Worm (Caenorhabditis elegans) whole organism, early embryonic: ENCODE data around the gene upb-1.

Source experiments
- B0310.2 ChIP-seq: sonication (generic microtip); optimal IDR thresholded peaks from 2 replicates; lab custom pipeline; 2016; ENCODE audit warnings: mild to moderate bottlenecking, missing genetic modification characterization, missing compliant biosample characterization
- F13C5.2 ChIP-seq: sonication (generic microtip); optimal IDR thresholded peaks from 2 replicates; lab custom pipeline; 2017; ENCODE audit warnings: mild to moderate bottlenecking, missing genetic modification characterization, inconsistent platforms, missing compliant biosample characterization
- aly-1 ChIP-seq: sonication (generic microtip); optimal IDR thresholded peaks from 2 replicates; lab custom pipeline; 2016; ENCODE audit warnings: missing genetic modification characterization, missing compliant biosample characterization
- ama-1 ChIP-seq: fragments of 150-350 bp; optimal IDR thresholded peaks from 2 replicates; lab custom pipeline; 2014
- ceh-13 ChIP-seq: fragments of 200-800 bp; sonication (Bioruptor generic); optimal IDR thresholded peaks from 2 replicates; lab custom pipeline; 2018; ENCODE audit warnings: mild to moderate bottlenecking, missing genetic modification characterization, missing compliant biosample characterization
- ceh-36 ChIP-seq: sonication (generic microtip); optimal IDR thresholded peaks from 2 replicates; lab custom pipeline; 2016; ENCODE audit warnings: missing genetic modification characterization, inconsistent platforms, missing compliant biosample characterization
- ets-7 ChIP-seq: sonication (generic microtip); optimal IDR thresholded peaks from 2 replicates; lab custom pipeline; 2016; ENCODE audit warnings: missing genotype, missing genetic modification characterization, missing compliant biosample characterization
- flt-1 ChIP-seq: fragments of 200-800 bp; sonication (Bioruptor generic); IDR thresholded peaks from 2 replicates; pipeline ENCODE4 v1.3.6; 2022; ENCODE audit warnings: missing genetic modification characterization, missing compliant biosample characterization
- hmbx-1 ChIP-seq: sonication (generic microtip); optimal IDR thresholded peaks from 2 replicates; lab custom pipeline; 2016; ENCODE audit warnings: mild to moderate bottlenecking, missing genetic modification characterization, missing compliant biosample characterization
- hmg-4 ChIP-seq: fragments of 200-800 bp; sonication (Bioruptor generic); optimal IDR thresholded peaks from 2 replicates; lab custom pipeline; 2018; ENCODE audit warnings: mild to moderate bottlenecking, missing genetic modification characterization, missing compliant biosample characterization
- hnd-1 ChIP-seq: sonication (generic microtip); optimal IDR thresholded peaks from 2 replicates; lab custom pipeline; 2016; ENCODE audit warnings: missing genetic modification characterization, missing compliant biosample characterization
- pes-1 ChIP-seq: fragments of 200-800 bp; sonication (Bioruptor generic); IDR thresholded peaks from 2 replicates; pipeline ENCODE4 v1.3.6; 2022; ENCODE audit warnings: missing genetic modification reagents, missing genetic modification characterization, missing compliant biosample characterization
- scrt-1 ChIP-seq: fragments of 200-800 bp; sonication (Bioruptor generic); IDR thresholded peaks from 2 replicates; pipeline ENCODE4 v1.3.6; 2022; ENCODE audit warnings: missing genetic modification characterization, missing compliant biosample characterization
- sea-1 ChIP-seq: fragments of 200-800 bp; sonication (Bioruptor generic); conservative IDR thresholded peaks from 2 replicates; pipeline ENCODE4 v1.3.6; 2022; ENCODE audit warnings: missing genetic modification characterization, missing compliant biosample characterization
- tbx-11 ChIP-seq: fragments of 200-800 bp; sonication (Bioruptor generic); IDR thresholded peaks from 2 replicates; pipeline ENCODE4 v1.3.6; 2022; ENCODE audit warnings: missing genetic modification characterization, missing compliant biosample characterization
- tbx-37 ChIP-seq: fragments of 200-800 bp; sonication (Bioruptor generic); conservative IDR thresholded peaks from 2 replicates; pipeline ENCODE4 v1.3.6; 2022; ENCODE audit warnings: missing genetic modification reagents, missing genetic modification characterization, missing compliant biosample characterization
- tra-4 ChIP-seq: sonication (generic microtip); optimal IDR thresholded peaks from 2 replicates; lab custom pipeline; 2017; ENCODE audit warnings: missing genetic modification characterization, missing compliant biosample characterization

upb-1 gene

DNA sequence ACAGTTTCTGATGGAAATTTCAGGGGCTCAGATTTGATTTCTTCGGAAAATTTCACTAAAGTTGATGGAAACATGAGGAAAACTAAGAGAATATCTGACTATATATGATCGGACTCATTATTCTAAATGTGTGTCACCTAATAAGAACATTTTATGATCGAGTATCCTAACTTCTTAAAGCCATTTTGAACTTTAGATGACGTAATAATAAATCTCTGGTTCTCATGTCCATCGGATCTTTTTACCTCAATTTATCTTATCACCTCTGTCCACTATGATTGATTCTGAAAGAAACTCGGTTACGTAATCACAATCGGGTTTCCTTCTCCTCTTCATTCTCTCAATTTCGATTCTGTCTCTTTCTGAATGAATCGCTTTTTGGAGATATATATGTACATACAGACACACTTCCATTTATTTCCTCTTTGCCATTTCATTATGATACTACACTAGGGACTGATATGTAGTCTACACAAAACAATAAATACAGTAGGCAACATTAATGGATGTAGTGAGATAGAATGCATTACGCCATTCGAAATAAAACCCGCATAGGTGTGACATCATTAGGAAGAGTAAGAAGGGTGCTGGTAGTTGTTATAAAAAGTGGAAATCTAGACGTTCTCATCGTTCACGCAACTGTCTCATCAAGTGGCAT, 32.5 kb downstream of the upb-1 start:
- TF ChIP-seq F13C5.2 (tag; lab: Kevin White, UChicago) (no peak), tbx-37 (GFP tag; lab: Robert Waterston, UW) (no peak), hnd-1 (no peak), flt-1 (no peak), pes-1 (no peak), hmg-4 (GFP tag; lab: Kevin White, UChicago) (no peak)

DNA sequence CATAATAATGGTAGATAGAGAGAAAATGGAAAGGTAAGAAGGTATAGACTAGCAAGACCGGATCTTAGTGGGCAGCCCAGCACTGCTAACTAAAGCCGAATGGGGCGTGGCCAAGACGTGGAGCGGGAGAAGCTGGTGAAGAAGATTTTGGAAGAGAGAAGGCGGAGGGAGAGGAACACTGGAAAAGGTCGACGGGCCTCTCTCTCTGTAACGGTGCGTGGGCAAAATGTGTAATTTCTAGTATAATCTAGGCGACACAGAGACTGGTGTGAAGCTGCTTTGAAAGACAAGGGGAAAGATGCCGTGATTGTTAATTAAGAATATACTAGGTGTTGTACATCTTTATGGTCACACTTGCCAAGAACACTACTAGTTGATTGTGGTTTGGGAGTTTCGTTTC, 33.9 kb downstream of the upb-1 start, which contains the start of gene F13H8.5:
TSS of gene F13H8.5 (minus strand) at position 101 of the 400 bp plus-strand sequence.
- TF ChIP-seq hnd-1, result no peak
- no peak for TF ChIP-seq ama-1 (lab: Kevin White, UChicago)
- TF ChIP-seq tbx-11, result no peak
- no peak for TF ChIP-seq ceh-13 (GFP tag; lab: Kevin White, UChicago)
- TF ChIP-seq hmbx-1 (tag; lab: Kevin White, UChicago), result no peak
- TF ChIP-seq F13C5.2 (tag; lab: Kevin White, UChicago), result no peak
- TF ChIP-seq tra-4 (tag; lab: Kevin White, UChicago), result no peak
- no peak for TF ChIP-seq hmg-4 (GFP tag; lab: Kevin White, UChicago)
- TF ChIP-seq ets-7, result no peak
- no peak for TF ChIP-seq scrt-1 (GFP tag; lab: Robert Waterston, UW)
- TF ChIP-seq ceh-36 (tag; lab: Kevin White, UChicago), result no peak
- no peak for TF ChIP-seq flt-1
- no peak for TF ChIP-seq pes-1

DNA sequence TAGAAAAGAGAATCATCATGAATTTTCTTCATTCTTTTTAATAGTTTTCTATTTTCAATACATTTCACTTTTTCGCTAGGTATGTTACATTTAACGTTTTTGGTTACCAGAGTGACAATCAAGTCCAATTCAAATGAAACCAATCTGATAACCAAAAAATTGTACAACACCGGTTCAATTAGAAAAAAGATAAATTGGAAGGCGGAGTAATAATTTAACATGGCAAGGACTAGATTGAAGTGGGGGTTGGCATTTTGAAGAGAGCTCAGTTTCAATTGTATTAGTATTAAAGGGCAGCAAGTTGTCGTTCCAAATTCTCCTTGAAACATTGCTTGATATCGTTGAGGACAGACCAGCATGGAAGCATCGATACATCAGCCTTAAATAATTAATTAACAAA, 37.2 kb downstream of the upb-1 start:
- TF ChIP-seq B0310.2 (tag; lab: Kevin White, UChicago) (no peak), ceh-36 (tag; lab: Kevin White, UChicago) (no peak), ama-1 (lab: Kevin White, UChicago) (no peak), sea-1 (GFP tag; lab: Robert Waterston, UW) (no peak), F13C5.2 (tag; lab: Kevin White, UChicago) (no peak), scrt-1 (GFP tag; lab: Robert Waterston, UW) (no peak), ceh-13 (GFP tag; lab: Kevin White, UChicago) (no peak)

DNA sequence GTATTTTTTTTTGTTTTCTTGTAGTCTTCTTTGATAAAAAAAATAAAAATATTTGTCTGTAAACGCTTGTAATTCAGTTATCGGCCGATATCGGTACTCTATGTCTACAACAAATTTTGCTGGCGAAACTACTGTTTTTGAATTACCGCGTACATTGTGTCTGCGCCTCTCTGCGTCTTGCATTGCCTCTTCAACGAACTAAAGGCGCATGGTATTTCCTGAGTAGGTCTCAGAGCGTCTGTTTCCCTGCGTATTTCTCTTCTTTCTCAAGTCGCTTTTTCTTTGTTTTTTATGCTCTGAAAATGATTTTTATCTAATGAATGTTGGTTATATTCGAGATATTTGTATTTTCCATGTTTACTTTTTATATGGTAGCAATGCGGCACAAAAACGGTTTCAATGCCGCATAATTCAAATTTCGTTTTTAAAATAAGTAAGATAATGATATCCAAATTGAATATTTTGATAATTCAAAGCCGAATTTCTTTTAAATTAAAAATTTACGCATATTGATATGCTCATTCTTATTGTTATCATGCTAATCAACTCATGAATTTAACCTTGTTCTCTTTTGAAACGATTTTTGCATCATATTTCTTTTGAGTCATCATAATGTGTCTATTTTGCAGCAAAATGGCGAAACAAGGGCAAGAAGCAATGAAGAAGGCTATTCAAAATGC, 39.0 kb downstream of the upb-1 start, which contains the start of gene phb-2:
TSS of gene phb-2 (plus strand) at position 630 of the 680 bp plus-strand sequence.
- no peak for TF ChIP-seq ceh-36 (tag; lab: Kevin White, UChicago)
- TF ChIP-seq flt-1, result no peak
- TF ChIP-seq hnd-1, result no peak
- peak; percentile 7 for TF ChIP-seq aly-1
- peak; percentile 39 for TF ChIP-seq F13C5.2 (tag; lab: Kevin White, UChicago)
- no peak for TF ChIP-seq B0310.2 (tag; lab: Kevin White, UChicago)
- TF ChIP-seq sea-1 (GFP tag; lab: Robert Waterston, UW), result no peak

DNA sequence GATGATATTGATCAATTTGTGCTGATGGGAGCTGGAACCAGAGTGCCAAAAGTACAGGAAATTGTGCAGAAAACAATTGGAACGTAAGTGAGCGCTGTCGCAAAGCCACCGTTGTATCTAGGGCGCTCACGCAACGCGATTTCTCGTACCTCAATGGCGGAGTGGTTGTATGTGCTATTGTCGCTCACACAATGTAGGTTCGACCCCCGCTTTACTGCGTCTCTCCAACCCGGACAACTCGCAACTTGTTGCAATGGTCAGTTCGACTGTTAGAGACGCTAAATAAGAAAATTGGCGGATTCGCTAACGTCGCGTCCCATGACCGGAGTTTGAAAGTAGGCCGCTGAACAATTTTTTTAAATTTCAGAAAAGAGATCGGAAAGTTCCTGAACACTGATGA, 41.4 kb downstream of the upb-1 start:
- TF ChIP-seq ets-7 (peak; percentile 81), hmbx-1 (tag; lab: Kevin White, UChicago) (peak; percentile 50), hnd-1 (peak; percentile 72), tra-4 (tag; lab: Kevin White, UChicago) (peak; percentile 60), ceh-36 (tag; lab: Kevin White, UChicago) (peak; percentile 95), pes-1 (peak; percentile 91), hmg-4 (GFP tag; lab: Kevin White, UChicago) (peak; percentile 95), aly-1 (peak; percentile 95), F13C5.2 (tag; lab: Kevin White, UChicago) (peak; percentile 56), sea-1 (GFP tag; lab: Robert Waterston, UW) (peak; percentile 90), ama-1 (lab: Kevin White, UChicago) (no peak), tbx-11 (peak; percentile 91), flt-1 (peak; percentile 82), scrt-1 (GFP tag; lab: Robert Waterston, UW) (peak; percentile 89), B0310.2 (tag; lab: Kevin White, UChicago) (peak; percentile 79), tbx-37 (GFP tag; lab: Robert Waterston, UW) (peak; percentile 78), ceh-13 (GFP tag; lab: Kevin White, UChicago) (peak; percentile 82)

DNA sequence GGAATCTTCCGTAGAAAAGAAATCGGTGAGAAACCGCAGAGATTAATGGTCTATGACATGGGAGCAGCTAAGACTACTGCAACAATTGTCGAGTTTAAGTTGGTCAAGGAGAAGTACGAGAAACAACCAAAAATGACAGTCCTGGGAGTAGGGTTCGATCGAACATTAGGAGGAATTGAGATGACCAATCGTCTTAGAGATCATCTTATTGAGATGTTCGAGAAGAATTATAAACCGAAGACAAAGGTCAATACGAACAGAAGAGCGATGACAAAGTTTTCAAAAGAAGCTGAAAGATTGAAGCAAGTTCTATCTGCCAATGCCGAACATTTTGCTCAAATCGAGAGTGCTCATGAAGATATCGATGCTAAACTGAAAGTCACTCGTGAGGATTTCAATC, 41.9 kb downstream of the upb-1 start:
- TF ChIP-seq tra-4 (tag; lab: Kevin White, UChicago) (no peak), ceh-36 (tag; lab: Kevin White, UChicago) (no peak), flt-1 (no peak), pes-1 (no peak), hmbx-1 (tag; lab: Kevin White, UChicago) (no peak), hnd-1 (no peak), ets-7 (no peak), aly-1 (no peak), ama-1 (lab: Kevin White, UChicago) (no peak), tbx-37 (GFP tag; lab: Robert Waterston, UW) (no peak), B0310.2 (tag; lab: Kevin White, UChicago) (no peak), tbx-11 (no peak), F13C5.2 (tag; lab: Kevin White, UChicago) (no peak), scrt-1 (GFP tag; lab: Robert Waterston, UW) (no peak), ceh-13 (GFP tag; lab: Kevin White, UChicago) (no peak), hmg-4 (GFP tag; lab: Kevin White, UChicago) (no peak), sea-1 (GFP tag; lab: Robert Waterston, UW) (no peak)

- TF ChIP-seq tbx-37 (GFP tag; lab: Robert Waterston, UW), result no peak
- TF ChIP-seq ets-7, result no peak
- no peak for TF ChIP-seq B0310.2 (tag; lab: Kevin White, UChicago)
- no peak for TF ChIP-seq tra-4 (tag; lab: Kevin White, UChicago)
- TF ChIP-seq tbx-11, result no peak
- no peak for TF ChIP-seq ceh-36 (tag; lab: Kevin White, UChicago)
- no peak for TF ChIP-seq flt-1
- TF ChIP-seq hmg-4 (GFP tag; lab: Kevin White, UChicago), result no peak
- no peak for TF ChIP-seq pes-1
- no peak for TF ChIP-seq ceh-13 (GFP tag; lab: Kevin White, UChicago)
- no peak for TF ChIP-seq sea-1 (GFP tag; lab: Robert Waterston, UW)
- TF ChIP-seq hmbx-1 (tag; lab: Kevin White, UChicago), result no peak
- no peak for TF ChIP-seq scrt-1 (GFP tag; lab: Robert Waterston, UW)
- no peak for TF ChIP-seq hnd-1
- no peak for TF ChIP-seq aly-1
- TF ChIP-seq ama-1 (lab: Kevin White, UChicago), result no peak
These were observed 42.9 kb downstream of the upb-1 start, which contains the start of gene T24H7.2 for ce11 chrII:6247011-6247410. Gene T24H7.2 (plus strand): TSS chrII:6247311.
